Worm (Caenorhabditis elegans) whole organism, young adult: ENCODE data around the gene W08E12.9.

Experiments used
- B0336.3 ChIP-seq: fragments of 200-800 bp; sonication (Bioruptor generic); IDR thresholded peaks from 2 replicates; pipeline ENCODE4 v1.3.6; 2022; ENCODE audit warnings: missing genetic modification characterization, missing compliant biosample characterization
- C17E4.6 ChIP-seq: fragments of 200-800 bp; sonication (Bioruptor generic); IDR thresholded peaks from 2 replicates; pipeline ENCODE4 v1.3.6; 2022; ENCODE audit warnings: missing genetic modification reagents, missing genetic modification characterization, missing compliant biosample characterization
- F22D6.2 ChIP-seq: sonication (generic microtip); optimal IDR thresholded peaks from 2 replicates; lab custom pipeline; 2016; ENCODE audit warnings: mild to moderate bottlenecking, missing genetic modification characterization, missing compliant biosample characterization
- F23B12.7 ChIP-seq: sonication (generic microtip); optimal IDR thresholded peaks from 2 replicates; lab custom pipeline; 2017; ENCODE audit warnings: missing genetic modification characterization, mild to moderate bottlenecking, missing compliant biosample characterization, antibody characterized with exemption, moderate library complexity; ENCODE audit not compliant: insufficient read depth
- F37B4.10 ChIP-seq: fragments of 200-800 bp; sonication (Bioruptor generic); IDR thresholded peaks from 2 replicates; pipeline ENCODE4 v1.3.6; 2022; ENCODE audit warnings: missing genetic modification characterization, missing compliant biosample characterization
- F52B5.7 ChIP-seq: sonication (generic microtip); optimal IDR thresholded peaks from 2 replicates; lab custom pipeline; 2016; ENCODE audit warnings: mild to moderate bottlenecking, missing genetic modification characterization, missing compliant biosample characterization
- K11D2.4 ChIP-seq: fragments of 200-800 bp; sonication (Bioruptor generic); IDR thresholded peaks from 2 replicates; pipeline ENCODE4 v1.3.6; 2022; ENCODE audit warnings: missing genetic modification reagents, missing genetic modification characterization, missing compliant biosample characterization
- K12H6.12 ChIP-seq: fragments of 200-800 bp; sonication (Bioruptor generic); optimal IDR thresholded peaks from 2 replicates; lab custom pipeline; 2018; ENCODE audit warnings: mild to moderate bottlenecking, missing genetic modification characterization, missing compliant biosample characterization
- Y79H2A.3 ChIP-seq: fragments of 200-800 bp; sonication (Bioruptor generic); conservative IDR thresholded peaks from 2 replicates; pipeline ENCODE4 v1.3.6; 2022; ENCODE audit warnings: missing genetic modification reagents, missing genetic modification characterization, missing compliant biosample characterization
- Y95B8A.8 ChIP-seq: fragments of 200-800 bp; sonication (Bioruptor generic); IDR thresholded peaks from 2 replicates; pipeline ENCODE4 v1.3.6; 2022; ENCODE audit warnings: missing genetic modification reagents, missing genetic modification characterization, missing compliant biosample characterization
- ZK185.1 ChIP-seq: sonication (generic microtip); optimal IDR thresholded peaks from 2 replicates; lab custom pipeline; 2016; ENCODE audit warnings: mild to moderate bottlenecking, missing genetic modification characterization, missing compliant biosample characterization; ENCODE audit not compliant: poor library complexity, severe bottlenecking
- ama-1 ChIP-seq, 3 experiments: fragments of 150-350 bp in 1 of 3; sonication (generic microtip) in 2 of 3; optimal IDR thresholded peaks; 2 replicates each; lab custom pipeline; 2014 to 2018; ENCODE audit warnings: missing biosample characterization in 2 of 3, missing genetic modification characterization in 2 of 3, missing genetic modification reagents in 2 of 3
- cebp-2 ChIP-seq: fragments of 200-800 bp; sonication (Bioruptor generic); IDR thresholded peaks from 2 replicates; pipeline ENCODE4 v1.3.6; 2022; ENCODE audit warnings: missing genetic modification characterization, missing compliant biosample characterization
- ceh-27 ChIP-seq: fragments of 200-800 bp; sonication (Bioruptor generic); optimal IDR thresholded peaks from 2 replicates; lab custom pipeline; 2018; ENCODE audit warnings: mild to moderate bottlenecking, missing genetic modification characterization, moderate library complexity, missing compliant biosample characterization
- ceh-40 ChIP-seq: fragments of 200-800 bp; sonication (Bioruptor generic); IDR thresholded peaks from 2 replicates; pipeline ENCODE4 v1.3.6; 2022; ENCODE audit warnings: missing genetic modification characterization, missing compliant biosample characterization
- ceh-58 ChIP-seq: fragments of 200-800 bp; sonication (Bioruptor generic); IDR thresholded peaks from 2 replicates; pipeline ENCODE4 v1.3.6; 2022; ENCODE audit warnings: missing genetic modification characterization, missing compliant biosample characterization
- ceh-79 ChIP-seq: sonication (generic microtip); optimal IDR thresholded peaks from 2 replicates; lab custom pipeline; 2017; ENCODE audit warnings: mild to moderate bottlenecking, missing genetic modification characterization, missing compliant biosample characterization
- chd-7 ChIP-seq: sonication (generic microtip); optimal IDR thresholded peaks from 2 replicates; lab custom pipeline; 2016; ENCODE audit warnings: mild to moderate bottlenecking, missing genetic modification characterization, moderate library complexity, missing compliant biosample characterization
- die-1 ChIP-seq: sonication (generic microtip); optimal IDR thresholded peaks from 2 replicates; lab custom pipeline; 2016; ENCODE audit warnings: missing genotype, mild to moderate bottlenecking, missing genetic modification characterization, missing compliant biosample characterization
- dox-1 ChIP-seq: fragments of 200-800 bp; sonication (Bioruptor generic); IDR thresholded peaks from 2 replicates; pipeline ENCODE4 v1.3.6; 2022; ENCODE audit warnings: missing genetic modification reagents, missing genetic modification characterization, missing compliant biosample characterization
- fkh-3 ChIP-seq: sonication (generic microtip); optimal IDR thresholded peaks from 2 replicates; lab custom pipeline; 2016; ENCODE audit warnings: mild to moderate bottlenecking, missing genetic modification characterization, missing compliant biosample characterization
- hlh-26 ChIP-seq: fragments of 200-800 bp; sonication (Bioruptor generic); conservative IDR thresholded peaks from 2 replicates; pipeline ENCODE4 v1.3.6; 2022; ENCODE audit warnings: missing genetic modification reagents, missing genetic modification characterization, missing compliant biosample characterization
- hmg-1.2 ChIP-seq: fragments of 200-800 bp; sonication (Bioruptor generic); IDR thresholded peaks from 2 replicates; pipeline ENCODE4 v1.3.6; 2022; ENCODE audit warnings: missing genetic modification reagents, missing genetic modification characterization, missing compliant biosample characterization
- hmg-20 ChIP-seq: fragments of 200-800 bp; sonication (Bioruptor generic); IDR thresholded peaks from 2 replicates; pipeline ENCODE4 v1.3.6; 2022; ENCODE audit warnings: missing genetic modification reagents, missing genetic modification characterization, missing compliant biosample characterization
- hsf-1 ChIP-seq: fragments of 200-800 bp; sonication (Bioruptor generic); IDR thresholded peaks from 2 replicates; pipeline ENCODE4 v1.3.6; 2022; ENCODE audit warnings: missing genetic modification reagents, missing genetic modification characterization, missing compliant biosample characterization
- lin-26 ChIP-seq: fragments of 200-800 bp; sonication (Bioruptor generic); IDR thresholded peaks from 2 replicates; pipeline ENCODE4 v1.3.6; 2022; ENCODE audit warnings: missing genetic modification reagents, missing genetic modification characterization, missing compliant biosample characterization
- lin-35 ChIP-seq, 3 experiments: fragments of 150-350 bp in 2 of 3; sonication (generic microtip) in 1 of 3; optimal IDR thresholded peaks; 2 replicates each; lab custom pipeline; 2014 to 2018; ENCODE audit warnings: missing biosample characterization in 3 of 3, missing genetic modification characterization in 3 of 3, missing genetic modification reagents in 3 of 3
- madf-3 ChIP-seq: fragments of 200-800 bp; sonication (Bioruptor generic); IDR thresholded peaks from 2 replicates; pipeline ENCODE4 v1.3.6; 2022; ENCODE audit warnings: missing genetic modification reagents, missing genetic modification characterization, missing compliant biosample characterization
- madf-8 ChIP-seq: fragments of 200-800 bp; sonication (Bioruptor generic); conservative IDR thresholded peaks from 2 replicates; pipeline ENCODE4 v1.3.6; 2022; ENCODE audit warnings: missing genetic modification reagents, missing genetic modification characterization, missing compliant biosample characterization
- mcd-1 ChIP-seq: fragments of 200-800 bp; sonication (Bioruptor generic); IDR thresholded peaks from 2 replicates; pipeline ENCODE4 v1.3.6; 2022; ENCODE audit warnings: missing genetic modification reagents, missing genetic modification characterization, missing compliant biosample characterization
- mel-28 ChIP-seq: sonication (generic microtip); optimal IDR thresholded peaks from 2 replicates; lab custom pipeline; 2016; ENCODE audit warnings: borderline replicate concordance, mild to moderate bottlenecking, missing genetic modification characterization, missing compliant biosample characterization
- mes-4 ChIP-seq: sonication (generic microtip); optimal IDR thresholded peaks from 2 replicates; lab custom pipeline; 2016; ENCODE audit warnings: missing genotype, missing genetic modification characterization, missing compliant biosample characterization
- mxl-1 ChIP-seq: sonication (generic microtip); optimal IDR thresholded peaks from 2 replicates; lab custom pipeline; 2016; ENCODE audit warnings: missing genetic modification characterization, missing compliant biosample characterization
- nfya-1 ChIP-seq: sonication (generic microtip); optimal IDR thresholded peaks from 2 replicates; lab custom pipeline; 2017; ENCODE audit warnings: antibody characterized with exemption, missing compliant biosample characterization, missing genetic modification characterization, borderline replicate concordance; ENCODE audit not compliant: insufficient read depth
- nhr-90 ChIP-seq: sonication (generic microtip); optimal IDR thresholded peaks from 2 replicates; lab custom pipeline; 2016; ENCODE audit warnings: missing genotype, mild to moderate bottlenecking, missing genetic modification characterization, missing compliant biosample characterization
- rcor-1 ChIP-seq: fragments of 200-800 bp; sonication (Bioruptor generic); IDR thresholded peaks from 2 replicates; pipeline ENCODE4 v1.3.6; 2022; ENCODE audit warnings: missing genetic modification reagents, missing genetic modification characterization, missing compliant biosample characterization
- rec-8 ChIP-seq, 2 experiments: sonication (generic microtip); optimal IDR thresholded peaks; 2 replicates each; lab custom pipeline; 2016; ENCODE audit warnings: mild to moderate bottlenecking in 2 of 2, missing genetic modification characterization in 2 of 2, missing genetic modification reagents in 2 of 2, missing genotype in 2 of 2, missing biosample characterization in 1 of 2, missing compliant biosample characterization in 1 of 2, moderate library complexity in 1 of 2
- rpc-1 ChIP-seq, 2 experiments: fragments of 150-350 bp in 1 of 2; sonication (generic microtip) in 1 of 2; optimal IDR thresholded peaks; 2 replicates each; lab custom pipeline; 2014 to 2018; ENCODE audit warnings: missing biosample characterization in 1 of 2, missing genetic modification characterization in 1 of 2, missing genetic modification reagents in 1 of 2, missing genotype in 1 of 2
- sea-2 ChIP-seq: fragments of 200-800 bp; sonication (Bioruptor generic); IDR thresholded peaks from 2 replicates; pipeline ENCODE4 v1.3.6; 2022; ENCODE audit warnings: missing genetic modification characterization, missing compliant biosample characterization
- snpc-3.4 ChIP-seq: sonication (generic microtip); optimal IDR thresholded peaks from 2 replicates; lab custom pipeline; 2017; ENCODE audit warnings: missing genetic modification characterization, mild to moderate bottlenecking, missing compliant biosample characterization, antibody characterized with exemption, moderate library complexity, missing genotype, missing genetic modification reagents
- somi-1 ChIP-seq: fragments of 200-800 bp; sonication (Bioruptor generic); optimal IDR thresholded peaks from 2 replicates; lab custom pipeline; 2018; ENCODE audit warnings: mild to moderate bottlenecking, missing genetic modification characterization, missing compliant biosample characterization
- tbp1 ChIP-seq: fragments of 200-800 bp; sonication (Bioruptor generic); optimal IDR thresholded peaks from 2 replicates; lab custom pipeline; 2018; ENCODE audit warnings: mild to moderate bottlenecking, missing genetic modification characterization, missing compliant biosample characterization
- tbx-9 ChIP-seq: sonication (generic microtip); optimal IDR thresholded peaks from 2 replicates; lab custom pipeline; 2016; ENCODE audit warnings: borderline replicate concordance, missing genetic modification characterization, inconsistent platforms, missing compliant biosample characterization
- tlf-1 ChIP-seq: fragments of 200-800 bp; sonication (Bioruptor generic); optimal IDR thresholded peaks from 2 replicates; lab custom pipeline; 2018; ENCODE audit warnings: mild to moderate bottlenecking, missing genetic modification characterization, missing compliant biosample characterization
- unc-62 ChIP-seq: fragments of 150-350 bp; optimal IDR thresholded peaks from 2 replicates; lab custom pipeline; 2014; ENCODE audit warnings: missing biosample characterization, missing genetic modification reagents, missing genetic modification characterization
- xnd-1 ChIP-seq: sonication (generic microtip); optimal IDR thresholded peaks from 2 replicates; lab custom pipeline; 2016; ENCODE audit warnings: missing genotype, missing genetic modification reagents, missing genetic modification characterization, missing compliant biosample characterization
- ztf-25 ChIP-seq: fragments of 200-800 bp; sonication (Bioruptor generic); IDR thresholded peaks from 2 replicates; pipeline ENCODE4 v1.3.6; 2022; ENCODE audit warnings: missing genetic modification reagents, missing genetic modification characterization, missing compliant biosample characterization

Gene W08E12.9

ce11 chrIV:3336585-3336984 lies 29.2 kb upstream of the W08E12.9 start, which contains the start of gene F42A6.6 (continued):
- TF ChIP-seq somi-1 (GFP tag; lab: Kevin White, UChicago) (peak; percentile 72), chd-7 (tag; lab: Kevin White, UChicago) (peak; percentile 88), tlf-1 (peak; percentile 86), nhr-90 (peak; percentile 40), tbx-9 (tag; lab: Kevin White, UChicago) (peak; percentile 15), K11D2.4 (GFP tag; lab: Robert Waterston, UW) (no peak; the same call in 1 of the 2 replicates), mes-4 (tag; lab: Kevin White, UChicago) (peak; percentile 26), ceh-58 (GFP tag; lab: Robert Waterston, UW) (peak; percentile 72; the same call in 1 of the 2 replicates), ceh-40 (GFP tag; lab: Robert Waterston, UW) (no peak), ceh-79 (tag; lab: Kevin White, UChicago) (peak; percentile 92), madf-8 (peak; percentile 41; the same call in 1 of the 2 replicates), F23B12.7 (tag; lab: Kevin White, UChicago) (peak; percentile 48), lin-35 (GFP tag; optimal IDR thresholded peaks at IDR 0.05; lab: Kevin White, UChicago) (peak in 2 of 3 experiments; percentile 12 to 43), hsf-1 (GFP tag; lab: Robert Waterston, UW) (no peak; the same call in 1 of the 2 replicates), F22D6.2 (tag; lab: Kevin White, UChicago) (no peak), rcor-1 (peak; percentile 75), cebp-2 (peak; percentile 82), madf-3 (GFP tag; lab: Robert Waterston, UW) (peak; percentile 84), mel-28 (tag; lab: Kevin White, UChicago) (peak; percentile 41), hmg-1.2 (GFP tag; lab: Robert Waterston, UW) (peak; percentile 60), F52B5.7 (tag; lab: Kevin White, UChicago) (peak; percentile 93), ceh-27 (GFP tag; lab: Kevin White, UChicago) (peak; percentile 11), snpc-3.4 (tag; lab: Kevin White, UChicago) (peak; percentile 78), rec-8 (tag; optimal IDR thresholded peaks at IDR 0.05; lab: Kevin White, UChicago) (peak; percentile 37 to 45), unc-62 (GFP tag; lab: Kevin White, UChicago) (no peak), rpc-1 (optimal IDR thresholded peaks at IDR 0.05; lab: Kevin White, UChicago) (no peak), rpc-1 (tag; optimal IDR thresholded peaks at IDR 0.05; lab: Kevin White, UChicago) (peak; percentile 10), C17E4.6 (GFP tag; lab: Robert Waterston, UW) (peak; percentile 88; the same call in 1 of the 2 replicates), sea-2 (GFP tag; lab: Robert Waterston, UW) (no peak), hmg-20 (GFP tag; lab: Robert Waterston, UW) (0 out of 2 replicates have a peak, but pooled peaks have one; percentile 39), dox-1 (no peak), fkh-3 (tag; lab: Kevin White, UChicago) (peak; percentile 87), lin-26 (peak; percentile 64), B0336.3 (peak; percentile 95), tbp1 (GFP tag; lab: Kevin White, UChicago) (peak; percentile 58), ama-1 (optimal IDR thresholded peaks at IDR 0.05; lab: Kevin White, UChicago) (no peak), ama-1 (GFP tag; optimal IDR thresholded peaks at IDR 0.05; lab: Kevin White, UChicago) (peak; percentile 16 to 77), xnd-1 (tag; lab: Kevin White, UChicago) (peak; percentile 32), die-1 (peak; percentile 77), K12H6.12 (tag; lab: Kevin White, UChicago) (peak; percentile 51), nfya-1 (tag; lab: Kevin White, UChicago) (no peak), hlh-26 (no peak), mxl-1 (tag; lab: Kevin White, UChicago) (no peak), Y95B8A.8 (GFP tag; lab: Robert Waterston, UW) (no peak; the same call in 1 of the 2 replicates), ZK185.1 (tag; lab: Kevin White, UChicago) (no peak), mcd-1 (peak; percentile 67), ztf-25 (0 out of 2 replicates have a peak, but pooled peaks have one; percentile 53), Y79H2A.3 (GFP tag; lab: Robert Waterston, UW) (peak; percentile 92), F37B4.10 (GFP tag; lab: Robert Waterston, UW) (no peak)
